Worm (Caenorhabditis elegans): ENCODE data around the gene T03F7.7.

ce11 chrV:11298632-11299031, 12.6 kb upstream of the T03F7.7 start, which contains the start of gene T03F7.5:
- TF ChIP-seq F57A8.1 (GFP tag; optimal IDR thresholded peaks at IDR 0.05) (no peak), ztf-26 (tag; optimal IDR thresholded peaks at IDR 0.05) (no peak), pha-4 (tag; optimal IDR thresholded peaks at IDR 0.05) (no peak), ama-1 (optimal IDR thresholded peaks at IDR 0.05) (no peak), ama-1 (GFP tag; optimal IDR thresholded peaks at IDR 0.05) (no peak), nfyb-1 (GFP tag; IDR thresholded peaks at IDR 0.05) (no peak), attf-6 (GFP tag; IDR thresholded peaks at IDR 0.05) (no peak), aptf-3 (GFP tag; IDR thresholded peaks at IDR 0.05) (no peak), snpc-3.4 (tag; optimal IDR thresholded peaks at IDR 0.05) (no peak), F23B12.7 (tag; optimal IDR thresholded peaks at IDR 0.05; ENCODE audit: insufficient read depth) (no peak), atf-7 (tag; optimal IDR thresholded peaks at IDR 0.05) (no peak), snpc-4 (GFP tag; optimal IDR thresholded peaks at IDR 0.05) (no peak), snpc-4 (tag; optimal IDR thresholded peaks at IDR 0.05) (no peak)

Measured in whole organism, young adult.